Worm (Caenorhabditis elegans): ENCODE data around the gene C55C3.1.

ce11 chrIV:5752704-5753103 lies 43.8 kb downstream of the C55C3.1 start:
- TF ChIP-seq ama-1 (optimal IDR thresholded peaks at IDR 0.05): no peak
- no peak for TF ChIP-seq ztf-11 (tag; optimal IDR thresholded peaks at IDR 0.05)
- no peak for TF ChIP-seq fos-1 (tag; optimal IDR thresholded peaks at IDR 0.05)
